Worm (Caenorhabditis elegans) whole organism, late embryonic: ENCODE measurements around the gene srz-42.

Source experiments
- che-1 ChIP-seq: sonication (generic microtip); optimal IDR thresholded peaks from 2 replicates; lab custom pipeline; 2016; ENCODE audit warnings: mild to moderate bottlenecking, missing genetic modification characterization, missing compliant biosample characterization
- elt-2 ChIP-seq: sonication (generic microtip); optimal IDR thresholded peaks from 2 replicates; lab custom pipeline; 2016; ENCODE audit warnings: missing genetic modification reagents, missing genetic modification characterization, missing compliant biosample characterization
- hlh-30 ChIP-seq: sonication (generic microtip); optimal IDR thresholded peaks from 2 replicates; lab custom pipeline; 2017; ENCODE audit warnings: antibody characterized with exemption, missing genetic modification characterization, missing compliant biosample characterization; ENCODE audit not compliant: insufficient read depth
- nfya-1 ChIP-seq: sonication (generic microtip); optimal IDR thresholded peaks from 2 replicates; lab custom pipeline; 2017; ENCODE audit warnings: missing genetic modification characterization, mild to moderate bottlenecking, missing compliant biosample characterization, antibody characterized with exemption, moderate library complexity
- nhr-11 ChIP-seq: fragments of 150-350 bp; optimal IDR thresholded peaks from 2 replicates; lab custom pipeline; 2014; ENCODE audit warnings: missing biosample characterization, missing genetic modification characterization
- pqm-1 ChIP-seq: sonication (generic microtip); optimal IDR thresholded peaks from 2 replicates; lab custom pipeline; 2016; ENCODE audit warnings: missing genetic modification characterization, missing compliant biosample characterization
- rnt-1 ChIP-seq: sonication (generic microtip); optimal IDR thresholded peaks from 2 replicates; lab custom pipeline; 2016; ENCODE audit warnings: missing genetic modification characterization, missing compliant biosample characterization

DNA sequence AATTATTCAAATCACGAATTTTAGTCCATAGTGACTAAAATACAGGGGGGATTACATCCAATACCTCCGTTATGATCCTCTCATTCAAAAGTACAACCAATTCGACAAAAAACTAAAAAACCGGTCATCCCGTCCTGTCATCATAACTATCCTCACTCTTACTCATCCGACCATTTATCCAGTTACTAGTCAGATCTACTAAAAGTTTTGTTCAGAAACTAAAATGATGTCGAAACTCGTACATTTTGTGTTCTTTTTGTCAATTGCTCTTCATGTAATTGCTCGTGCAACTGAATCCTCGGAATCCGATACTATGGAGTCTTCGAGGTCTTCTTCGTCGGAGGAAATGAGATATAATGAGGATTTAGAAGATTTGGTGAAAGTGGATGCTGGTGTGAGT lies 47.9 kb downstream of the srz-42 start, which contains the start of gene R05A10.2:
- TF ChIP-seq rnt-1 (tag; lab: Kevin White, UChicago), result no peak
- no peak for TF ChIP-seq hlh-30
- no peak for TF ChIP-seq nfya-1 (tag; lab: Kevin White, UChicago)
- no peak for TF ChIP-seq che-1 (tag; lab: Kevin White, UChicago)
- no peak for TF ChIP-seq elt-2 (tag; lab: Kevin White, UChicago)
- TF ChIP-seq pqm-1 (tag; lab: Kevin White, UChicago), result no peak
- no peak for TF ChIP-seq nhr-11
